Fruit fly (Drosophila melanogaster) whole organism, prepupa: ENCODE data around the gene S-Lap3.

ENCODE experiments used
- Blimp-1 ChIP-seq: fragments of 200-800 bp; sonication (Bioruptor generic); optimal IDR thresholded peaks from 3 replicates; lab custom pipeline; 2017; ENCODE audit warnings: missing biosample characterization, missing genetic modification characterization, mild to moderate bottlenecking, moderate library complexity, missing genetic modification reagents
- CG10669 ChIP-seq: fragments of 200-800 bp; sonication (Bioruptor generic); optimal IDR thresholded peaks from 3 replicates; lab custom pipeline; 2018; ENCODE audit warnings: missing biosample characterization, mild to moderate bottlenecking, missing genetic modification characterization, moderate library complexity
- CG11902 ChIP-seq: fragments of 200-800 bp; sonication (Bioruptor generic); optimal IDR thresholded peaks from 3 replicates; lab custom pipeline; 2016; ENCODE audit warnings: missing biosample characterization, missing genetic modification characterization
- CG15336 ChIP-seq: fragments of 200-800 bp; sonication (Bioruptor generic); IDR thresholded peaks from 2 replicates; pipeline ENCODE4 v1.3.6; 2022; ENCODE audit warnings: missing biosample characterization, missing genetic modification characterization
- CG1621 ChIP-seq: fragments of 200-800 bp; sonication (Bioruptor generic); optimal IDR thresholded peaks from 3 replicates; lab custom pipeline; 2018; ENCODE audit warnings: missing biosample characterization, mild to moderate bottlenecking, missing genetic modification characterization
- CG16779 ChIP-seq: fragments of 200-800 bp; sonication (Bioruptor generic); optimal IDR thresholded peaks from 3 replicates; lab custom pipeline; 2017; ENCODE audit warnings: missing biosample characterization, mild to moderate bottlenecking, missing genetic modification characterization
- CG3032 ChIP-seq: fragments of 200-800 bp; optimal IDR thresholded peaks from 2 replicates; lab custom pipeline; 2019; ENCODE audit warnings: missing biosample characterization, mild to moderate bottlenecking, missing genetic modification characterization, moderate library complexity
- CG32006 ChIP-seq: fragments of 200-800 bp; sonication (Bioruptor generic); optimal IDR thresholded peaks from 3 replicates; lab custom pipeline; 2017; ENCODE audit warnings: missing biosample characterization, mild to moderate bottlenecking, missing genetic modification characterization
- CG3919 ChIP-seq: fragments of 200-800 bp; sonication (Bioruptor generic); optimal IDR thresholded peaks from 3 replicates; lab custom pipeline; 2016; ENCODE audit warnings: missing biosample characterization, missing genetic modification characterization
- CG4318 ChIP-seq: fragments of 200-800 bp; sonication (Bioruptor generic); optimal IDR thresholded peaks from 3 replicates; lab custom pipeline; 2017; ENCODE audit warnings: missing biosample characterization, mild to moderate bottlenecking, missing genetic modification characterization
- CG6163 ChIP-seq: fragments of 200-800 bp; sonication (Bioruptor generic); IDR thresholded peaks from 3 replicates; pipeline ENCODE4 v1.3.6; 2022; ENCODE audit warnings: missing biosample characterization, missing genetic modification characterization
- CG6276 ChIP-seq: fragments of 200-800 bp; sonication (Bioruptor generic); optimal IDR thresholded peaks from 2 replicates; lab custom pipeline; 2017; ENCODE audit warnings: missing biosample characterization, mild to moderate bottlenecking, missing genetic modification characterization
- CG6854 ChIP-seq: fragments of 200-800 bp; sonication (Bioruptor generic); optimal IDR thresholded peaks from 2 replicates; lab custom pipeline; 2017; ENCODE audit warnings: missing biosample characterization, mild to moderate bottlenecking, missing genetic modification characterization
- CG7368 ChIP-seq: fragments of 200-800 bp; sonication (Bioruptor generic); optimal IDR thresholded peaks from 3 replicates; lab custom pipeline; 2016; ENCODE audit warnings: missing biosample characterization, missing genetic modification characterization
- CG8119 ChIP-seq: fragments of 200-800 bp; sonication (Bioruptor generic); IDR thresholded peaks from 3 replicates; pipeline ENCODE4 v1.3.6; 2022; ENCODE audit warnings: missing biosample characterization, missing genetic modification characterization
- CG8319 ChIP-seq: fragments of 200-800 bp; sonication (Bioruptor generic); optimal IDR thresholded peaks from 3 replicates; lab custom pipeline; 2016; ENCODE audit warnings: missing biosample characterization, missing genetic modification characterization
- CG9139 ChIP-seq: fragments of 200-800 bp; sonication (Bioruptor generic); optimal IDR thresholded peaks from 3 replicates; lab custom pipeline; 2017; ENCODE audit warnings: missing biosample characterization, mild to moderate bottlenecking, missing genetic modification characterization
- Eip78C ChIP-seq: fragments of 200-800 bp; sonication (Bioruptor generic); peaks from one replicate; lab custom pipeline; 2016; ENCODE audit warnings: missing biosample characterization, missing genetic modification characterization
- Eip93F ChIP-seq: fragments of 200-800 bp; sonication (Bioruptor generic); optimal IDR thresholded peaks from 2 replicates; lab custom pipeline; 2016; ENCODE audit warnings: missing biosample characterization, mild to moderate bottlenecking, missing genetic modification characterization
- Ets21C ChIP-seq: fragments of 200-800 bp; sonication (Bioruptor generic); optimal IDR thresholded peaks from 3 replicates; lab custom pipeline; 2016; ENCODE audit warnings: missing biosample characterization, missing genetic modification characterization
- Ets96B ChIP-seq: fragments of 200-800 bp; optimal IDR thresholded peaks from 2 replicates; lab custom pipeline; 2019; ENCODE audit warnings: missing biosample characterization, mild to moderate bottlenecking, missing genetic modification characterization, moderate library complexity
- Gug ChIP-seq: fragments of 200-800 bp; sonication (Bioruptor generic); IDR thresholded peaks from 2 replicates; pipeline ENCODE4 v1.3.6; 2022; ENCODE audit warnings: missing biosample characterization, missing genetic modification characterization
- Hr38 ChIP-seq: sonication (Bioruptor generic); optimal IDR thresholded peaks from 2 replicates; lab custom pipeline; 2016; ENCODE audit warnings: missing biosample characterization, missing genetic modification characterization
- Hr39 ChIP-seq: fragments of 200-800 bp; sonication (Bioruptor generic); optimal IDR thresholded peaks from 2 replicates; lab custom pipeline; 2016; ENCODE audit warnings: missing biosample characterization, missing genetic modification characterization
- Hr4 ChIP-seq: fragments of 200-800 bp; sonication (Bioruptor generic); optimal IDR thresholded peaks from 3 replicates; lab custom pipeline; 2016; ENCODE audit warnings: missing biosample characterization, missing genetic modification characterization
- Lpt ChIP-seq: fragments of 200-800 bp; sonication (Bioruptor generic); optimal IDR thresholded peaks from 3 replicates; lab custom pipeline; 2016; ENCODE audit warnings: missing biosample characterization, missing genetic modification characterization
- Met ChIP-seq: fragments of 200-800 bp; sonication (Bioruptor generic); optimal IDR thresholded peaks from 3 replicates; lab custom pipeline; 2016; ENCODE audit warnings: missing biosample characterization, missing genetic modification characterization
- Sox102F ChIP-seq: fragments of 200-800 bp; sonication (Bioruptor generic); optimal IDR thresholded peaks from 2 replicates; lab custom pipeline; 2016; ENCODE audit warnings: missing biosample characterization, mild to moderate bottlenecking, missing genetic modification characterization
- Sox15 ChIP-seq: fragments of 200-800 bp; sonication (Bioruptor generic); optimal IDR thresholded peaks from 3 replicates; lab custom pipeline; 2016; ENCODE audit warnings: missing biosample characterization, missing genetic modification characterization
- achi ChIP-seq: fragments of 200-800 bp; sonication (Bioruptor generic); optimal IDR thresholded peaks from 3 replicates; lab custom pipeline; 2016; ENCODE audit warnings: missing biosample characterization, missing genetic modification characterization
- acj6 ChIP-seq: fragments of 200-800 bp; sonication (Bioruptor generic); optimal IDR thresholded peaks from 3 replicates; lab custom pipeline; 2016; ENCODE audit warnings: missing biosample characterization, missing genetic modification characterization
- cyc ChIP-seq: fragments of 200-800 bp; sonication (Bioruptor generic); optimal IDR thresholded peaks from 3 replicates; lab custom pipeline; 2016; ENCODE audit warnings: missing biosample characterization, missing genetic modification characterization
- dsx ChIP-seq: fragments of 200-800 bp; optimal IDR thresholded peaks from 3 replicates; lab custom pipeline; 2019; ENCODE audit warnings: missing biosample characterization, mild to moderate bottlenecking, missing genetic modification characterization, moderate library complexity; ENCODE audit not compliant: poor library complexity, severe bottlenecking
- eg ChIP-seq: fragments of 200-800 bp; sonication (Bioruptor generic); IDR thresholded peaks from 3 replicates; pipeline ENCODE4 v1.3.6; 2022; ENCODE audit warnings: missing biosample characterization, missing genetic modification characterization
- fd59A ChIP-seq: fragments of 200-800 bp; sonication (Bioruptor generic); optimal IDR thresholded peaks from 2 replicates; lab custom pipeline; 2017; ENCODE audit warnings: missing biosample characterization, mild to moderate bottlenecking, missing genetic modification characterization, missing genetic modification reagents
- fd85E ChIP-seq: fragments of 200-800 bp; sonication (Bioruptor generic); optimal IDR thresholded peaks from 3 replicates; lab custom pipeline; 2016; ENCODE audit warnings: missing biosample characterization, missing genetic modification characterization
- fkh ChIP-seq: fragments of 200-800 bp; sonication (Bioruptor generic); optimal IDR thresholded peaks from 3 replicates; lab custom pipeline; 2017; ENCODE audit warnings: missing biosample characterization, mild to moderate bottlenecking, missing genetic modification characterization, moderate library complexity
- lz ChIP-seq: fragments of 200-800 bp; sonication (Bioruptor generic); optimal IDR thresholded peaks from 3 replicates; lab custom pipeline; 2016; ENCODE audit warnings: missing biosample characterization, missing genetic modification characterization
- net ChIP-seq: fragments of 200-800 bp; sonication (Bioruptor generic); optimal IDR thresholded peaks from 3 replicates; lab custom pipeline; 2016; ENCODE audit warnings: missing biosample characterization, missing genetic modification characterization
- salr ChIP-seq, 2 experiments: fragments of 200-800 bp; sonication (Bioruptor generic); optimal IDR thresholded peaks; 3 replicates each; lab custom pipeline; 2016 to 2018; ENCODE audit warnings: missing biosample characterization in 2 of 2, missing genetic modification characterization in 2 of 2, mild to moderate bottlenecking in 1 of 2
- spab ChIP-seq: fragments of 200-800 bp; sonication (Bioruptor generic); optimal IDR thresholded peaks from 2 replicates; lab custom pipeline; 2017; ENCODE audit warnings: missing biosample characterization, mild to moderate bottlenecking, missing genetic modification characterization, missing genetic modification reagents
- ss ChIP-seq, 2 experiments: fragments of 200-800 bp; sonication (Bioruptor generic); optimal IDR thresholded peaks; 2 replicates in 1 of 2; 3 replicates in 1 of 2; lab custom pipeline; 2017 to 2018; ENCODE audit warnings: mild to moderate bottlenecking in 2 of 2, missing biosample characterization in 2 of 2, missing genetic modification characterization in 2 of 2, moderate library complexity in 1 of 2
- svp ChIP-seq: fragments of 200-800 bp; sonication (Bioruptor generic); peaks from one replicate; lab custom pipeline; 2016; ENCODE audit warnings: missing biosample characterization, missing genetic modification characterization
- topi ChIP-seq: fragments of 200-800 bp; sonication (Bioruptor generic); optimal IDR thresholded peaks from 3 replicates; lab custom pipeline; 2016; ENCODE audit warnings: missing biosample characterization, missing genetic modification characterization
- vri ChIP-seq: fragments of 200-800 bp; sonication (Bioruptor generic); optimal IDR thresholded peaks from 3 replicates; lab custom pipeline; 2016; ENCODE audit warnings: missing biosample characterization, mild to moderate bottlenecking, missing genetic modification characterization

Gene S-Lap3

dm6 chr3L:10513412-10513811 lies 48.4 kb downstream of the S-Lap3 start (continued):
- TF ChIP-seq CG15336 (GFP tag; lab: Robert Waterston, UW): no peak
- TF ChIP-seq CG8119: no peak

dm6 chr3L:10514829-10515228 lies 49.8 kb downstream of the S-Lap3 start:
- TF ChIP-seq Hr4 (peak; percentile 7), Ets96B (peak; percentile 9), Eip93F (GFP tag; lab: Kevin White, UChicago) (no peak), CG10669 (GFP tag; lab: Kevin White, UChicago) (no peak), eg (0 out of 3 replicates have a peak, but pooled peaks have one; percentile 47), CG6163 (GFP tag; lab: Robert Waterston, UW) (no peak), svp (GFP tag; lab: Kevin White, UChicago) (peak; percentile 31), fkh (GFP tag; lab: Kevin White, UChicago) (no peak), CG11902 (GFP tag; lab: Kevin White, UChicago) (no peak), CG15336 (GFP tag; lab: Robert Waterston, UW) (peak; percentile 41; the same call in 1 of the 2 replicates), Gug (no peak), achi (GFP tag; lab: Kevin White, UChicago) (no peak), Met (GFP tag; lab: Kevin White, UChicago) (no peak), CG4318 (GFP tag; lab: Kevin White, UChicago) (no peak), Eip78C (GFP tag; lab: Kevin White, UChicago) (peak; percentile 3), CG6276 (GFP tag; lab: Kevin White, UChicago) (no peak), CG32006 (GFP tag; lab: Kevin White, UChicago) (peak; percentile 9)

dm6 chr3L:10515785-10516706 lies 51.1 kb downstream of the S-Lap3 start:
- TF ChIP-seq CG8119 (no peak), Sox15 (GFP tag; lab: Kevin White, UChicago) (no peak), achi (GFP tag; lab: Kevin White, UChicago) (no peak), Eip78C (GFP tag; lab: Kevin White, UChicago) (peak; percentile 71), fkh (GFP tag; lab: Kevin White, UChicago) (peak; percentile 17), CG6163 (GFP tag; lab: Robert Waterston, UW) (peak; percentile 75), Hr39 (GFP tag; lab: Kevin White, UChicago) (no peak), eg (peak; percentile 64), Ets96B (peak; percentile 11), Blimp-1 (GFP tag; lab: Kevin White, UChicago) (peak; percentile 91), dsx (GFP tag; lab: Kevin White, UChicago) (peak; percentile 9), CG3919 (GFP tag; lab: Kevin White, UChicago) (peak; percentile 28), acj6 (GFP tag; lab: Kevin White, UChicago) (no peak), CG8319 (GFP tag; lab: Kevin White, UChicago) (no peak), CG3032 (tag; lab: Kevin White, UChicago) (no peak), Sox102F (GFP tag; lab: Kevin White, UChicago) (peak; percentile 19), salr (GFP tag; optimal IDR thresholded peaks at IDR 0.05; lab: Kevin White, UChicago) (no peak), CG9139 (GFP tag; lab: Kevin White, UChicago) (no peak), CG16779 (tag; lab: Kevin White, UChicago) (peak; percentile 23), fd85E (GFP tag; lab: Kevin White, UChicago) (no peak), Hr38 (GFP tag; lab: Kevin White, UChicago) (no peak), cyc (GFP tag; lab: Kevin White, UChicago) (no peak), CG7368 (no peak), CG1621 (tag; lab: Kevin White, UChicago) (peak; percentile 43), svp (GFP tag; lab: Kevin White, UChicago) (peak; percentile 76), Ets21C (no peak), net (GFP tag; lab: Kevin White, UChicago) (no peak), spab (GFP tag; lab: Kevin White, UChicago) (no peak), CG6854 (GFP tag; lab: Kevin White, UChicago) (peak; percentile 11), fd59A (GFP tag; lab: Kevin White, UChicago) (no peak), topi (GFP tag; lab: Kevin White, UChicago) (no peak), vri (GFP tag; lab: Kevin White, UChicago) (no peak), ss (GFP tag; optimal IDR thresholded peaks at IDR 0.05; lab: Kevin White, UChicago) (peak in 1 of 2 experiments; percentile 17), Lpt (GFP tag; lab: Kevin White, UChicago) (no peak), lz (GFP tag; lab: Kevin White, UChicago) (no peak), CG32006 (GFP tag; lab: Kevin White, UChicago) (peak; percentile 20)
- TF ChIP-seq, all 60 proteins: peak for 15
